Worm (Caenorhabditis elegans): ENCODE measurements around the gene Y45G5AM.9.

ce11 chrV:4160086-4160485 is 34.4 kb downstream of the Y45G5AM.9 start, which contains the start of gene Y45G5AM.5:
- TF ChIP-seq efl-1 (optimal IDR thresholded peaks at IDR 0.05) (no peak), efl-1 (GFP tag; optimal IDR thresholded peaks at IDR 0.05 in 1 of 2) (no peak), nhr-11 (tag; optimal IDR thresholded peaks at IDR 0.05) (no peak), fos-1 (tag; optimal IDR thresholded peaks at IDR 0.05) (no peak), vab-15 (tag; optimal IDR thresholded peaks at IDR 0.05) (no peak), lin-13 (GFP tag; optimal IDR thresholded peaks at IDR 0.05) (no peak), dsc-1 (tag; optimal IDR thresholded peaks at IDR 0.05) (no peak)
